In the genomic region with DNA sequence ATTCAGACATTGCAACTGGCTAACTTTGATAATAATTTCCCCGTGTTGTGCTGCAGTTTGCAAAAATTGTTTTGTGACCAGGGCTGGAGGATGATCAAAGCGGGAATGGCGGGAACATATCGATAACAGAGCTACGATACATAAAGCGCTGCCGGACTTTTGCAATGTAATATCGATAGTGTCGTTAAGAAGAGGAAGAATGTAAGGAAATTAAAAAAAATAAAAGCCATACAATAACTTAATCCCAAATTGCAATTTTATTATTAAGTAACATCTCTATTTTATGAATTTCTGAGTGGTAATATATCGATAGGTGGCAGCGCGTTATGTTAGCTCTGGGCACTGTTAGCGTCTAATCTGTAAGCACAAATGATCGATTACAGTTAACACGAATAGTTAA, we compare ENCODE assay signal across 1 fruit fly cellular context.
TF ChIP-seq lines count a peak whose summit lies in the region.

A gene (minus strand): TSS at position 115 of the 400 bp plus-strand sequence.

TF ChIP-seq in whole organism, embryonic, 481 proteins besides CTCF, POLR2A, EP300 and RAD21 (continued from another document and continues in another):
- TF ChIP-seq zfh2 (GFP tag; optimal IDR thresholded peaks at IDR 0.05; lab: Kevin White, UChicago) (peak; percentile 34), Rfx (GFP tag; IDR thresholded peaks at IDR 0.05; lab: Robert Waterston, UW) (peak; percentile 66), Mad (GFP tag; optimal IDR thresholded peaks at IDR 0.05; lab: Kevin White, UChicago) (peak; percentile 20), ken (GFP tag; IDR thresholded peaks at IDR 0.05; lab: Robert Waterston, UW) (peak; percentile 42; the same call in 1 of the 3 replicates), CG8944 (GFP tag; optimal IDR thresholded peaks at IDR 0.05; lab: Kevin White, UChicago) (peak; percentile 34), CG17328 (GFP tag; IDR thresholded peaks at IDR 0.05; lab: Robert Waterston, UW) (0 out of 2 replicates have a peak, but pooled peaks have one; percentile 4), zen2 (GFP tag; IDR thresholded peaks at IDR 0.05; lab: Robert Waterston, UW; ENCODE audit: partially characterized antibody) (peak; percentile 86; the same call in 2 of the 3 replicates), Myb (GFP tag; optimal IDR thresholded peaks at IDR 0.05; lab: Kevin White, UChicago) (peak; percentile 64), twi (tag; optimal IDR thresholded peaks at IDR 0.05; lab: Kevin White, UChicago) (no peak), trem (tag; optimal IDR thresholded peaks at IDR 0.05; lab: Kevin White, UChicago) (peak; percentile 95), crc (GFP tag; optimal IDR thresholded peaks at IDR 0.05; lab: Kevin White, UChicago) (no peak), mam (GFP tag; optimal IDR thresholded peaks at IDR 0.05; lab: Kevin White, UChicago) (peak; percentile 66), CG11085 (GFP tag; IDR thresholded peaks at IDR 0.05; lab: Robert Waterston, UW) (peak; percentile 23; the same call in 1 of the 2 replicates), CG14050 (GFP tag; IDR thresholded peaks at IDR 0.05; lab: Robert Waterston, UW) (no peak), Elba2 (GFP tag; optimal IDR thresholded peaks at IDR 0.05; lab: Kevin White, UChicago) (peak; percentile 9), Abd-B (GFP tag; optimal IDR thresholded peaks at IDR 0.05; lab: Kevin White, UChicago) (peak; percentile 49), NFAT (GFP tag; IDR thresholded peaks at IDR 0.05; lab: Robert Waterston, UW) (no peak), ind (GFP tag; optimal IDR thresholded peaks at IDR 0.05; lab: Kevin White, UChicago) (peak; percentile 32), tgo (GFP tag; IDR thresholded peaks at IDR 0.05; lab: Robert Waterston, UW) (peak; percentile 39; the same call in 2 of the 3 replicates), CrebB (tag; optimal IDR thresholded peaks at IDR 0.05; lab: Kevin White, UChicago) (no peak), amos (GFP tag; IDR thresholded peaks at IDR 0.05; lab: Robert Waterston, UW; ENCODE audit: partially characterized antibody) (peak; percentile 95), CG11695 (GFP tag; IDR thresholded peaks at IDR 0.05; lab: Robert Waterston, UW) (peak; percentile 27; the same call in 1 of the 3 replicates), Dek (tag; optimal IDR thresholded peaks at IDR 0.05; lab: Kevin White, UChicago) (no peak), CG1603 (tag; optimal IDR thresholded peaks at IDR 0.05; lab: Kevin White, UChicago) (peak; percentile 44), CG2199 (GFP tag; IDR thresholded peaks at IDR 0.05; lab: Robert Waterston, UW) (no peak), CG31441 (GFP tag; IDR thresholded peaks at IDR 0.05; lab: Robert Waterston, UW) (0 out of 2 replicates have a peak, but pooled peaks have one; percentile 16), pnt (GFP tag; optimal IDR thresholded peaks at IDR 0.05; lab: Kevin White, UChicago) (peak; percentile 6), CG17612 (GFP tag; IDR thresholded peaks at IDR 0.05; lab: Robert Waterston, UW) (no peak), hbn (GFP tag; IDR thresholded peaks at IDR 0.05; lab: Robert Waterston, UW; ENCODE audit: partially characterized antibody) (peak; percentile 94), gfzf (GFP tag; optimal IDR thresholded peaks at IDR 0.05; lab: Kevin White, UChicago) (peak; percentile 46), Hmr (GFP tag; optimal IDR thresholded peaks at IDR 0.05; lab: Kevin White, UChicago) (peak; percentile 37), CG17802 (tag; optimal IDR thresholded peaks at IDR 0.05; lab: Kevin White, UChicago) (no peak), Dll (GFP tag; IDR thresholded peaks at IDR 0.05; lab: Robert Waterston, UW; ENCODE audit: partially characterized antibody) (peak; percentile 99), pan (optimal IDR thresholded peaks at IDR 0.05; lab: Kevin White, UChicago) (no peak), pan (GFP tag; optimal IDR thresholded peaks at IDR 0.05 in 1 of 2, IDR thresholded peaks at IDR 0.05 in 1 of 2) (peak in 1 of 2 experiments; percentile 31), az2 (GFP tag; optimal IDR thresholded peaks at IDR 0.05; lab: Kevin White, UChicago) (peak; percentile 5), D (optimal IDR thresholded peaks at IDR 0.05; lab: Kevin White, UChicago) (no peak), D (GFP tag; optimal IDR thresholded peaks at IDR 0.05; lab: Kevin White, UChicago) (no peak), CG11247 (GFP tag; IDR thresholded peaks at IDR 0.05; lab: Robert Waterston, UW) (no peak), Ptx1 (GFP tag; IDR thresholded peaks at IDR 0.05; lab: Robert Waterston, UW) (peak; percentile 61; the same call in 1 of the 2 replicates), CG10147 (GFP tag; optimal IDR thresholded peaks at IDR 0.05; lab: Kevin White, UChicago) (no peak), chif (GFP tag; optimal IDR thresholded peaks at IDR 0.05; lab: Kevin White, UChicago) (peak; percentile 53), dmrt11E (tag; optimal IDR thresholded peaks at IDR 0.05; lab: Kevin White, UChicago) (peak; percentile 36), CG3163 (GFP tag; optimal IDR thresholded peaks at IDR 0.05; lab: Kevin White, UChicago) (peak; percentile 28), Doc3 (GFP tag; IDR thresholded peaks at IDR 0.05; lab: Robert Waterston, UW; ENCODE audit: partially characterized antibody) (peak; percentile 95), vfl (GFP tag; optimal IDR thresholded peaks at IDR 0.05; lab: Kevin White, UChicago) (peak; percentile 26), slou (GFP tag; optimal IDR thresholded peaks at IDR 0.05; lab: Kevin White, UChicago) (peak; percentile 21), Sin3A (optimal IDR thresholded peaks at IDR 0.05; lab: Kevin White, UChicago) (peak; percentile 92), Camta (GFP tag; optimal IDR thresholded peaks at IDR 0.05; lab: Kevin White, UChicago) (peak; percentile 35), phol (tag; optimal IDR thresholded peaks at IDR 0.05; lab: Kevin White, UChicago) (peak; percentile 84), tx (GFP tag; optimal IDR thresholded peaks at IDR 0.05; lab: Kevin White, UChicago) (peak; percentile 7), Optix (GFP tag; IDR thresholded peaks at IDR 0.05; lab: Robert Waterston, UW) (no peak), CG31388 (GFP tag; optimal IDR thresholded peaks at IDR 0.05; lab: Kevin White, UChicago) (peak; percentile 5), kay (GFP tag; optimal IDR thresholded peaks at IDR 0.05; lab: Kevin White, UChicago) (peak; percentile 10), CG10462 (GFP tag; optimal IDR thresholded peaks at IDR 0.05; lab: Kevin White, UChicago) (no peak), lilli (GFP tag; optimal IDR thresholded peaks at IDR 0.05; lab: Kevin White, UChicago) (peak; percentile 80), Dref (GFP tag; IDR thresholded peaks at IDR 0.05; lab: Robert Waterston, UW) (peak; percentile 96), Dbx (GFP tag; IDR thresholded peaks at IDR 0.05; lab: Robert Waterston, UW) (peak; percentile 42; the same call in 1 of the 3 replicates), Taf1 (GFP tag; IDR thresholded peaks at IDR 0.05; lab: Robert Waterston, UW) (0 out of 2 replicates have a peak, but pooled peaks have one; percentile 27), Ets65A (GFP tag; lab: Kevin White, UChicago) (peak; percentile 89), p53 (GFP tag; optimal IDR thresholded peaks at IDR 0.05; lab: Kevin White, UChicago) (peak; percentile 31), sisA (GFP tag; IDR thresholded peaks at IDR 0.05; lab: Robert Waterston, UW) (peak; percentile 72), Trl (optimal IDR thresholded peaks at IDR 0.05; lab: Kevin White, UChicago) (no peak), Trl (GFP tag; optimal IDR thresholded peaks at IDR 0.05; lab: Kevin White, UChicago) (peak; percentile 19), Mes4 (GFP tag; optimal IDR thresholded peaks at IDR 0.05; lab: Kevin White, UChicago) (no peak), Xrp1 (GFP tag; IDR thresholded peaks at IDR 0.05; lab: Robert Waterston, UW) (peak; percentile 32; the same call in 1 of the 2 replicates), CG13287 (GFP tag; IDR thresholded peaks at IDR 0.05; lab: Robert Waterston, UW; ENCODE audit: partially characterized antibody) (peak; percentile 99), CG12769 (tag; optimal IDR thresholded peaks at IDR 0.05; lab: Kevin White, UChicago) (peak; percentile 65), crp (GFP tag; optimal IDR thresholded peaks at IDR 0.05; lab: Kevin White, UChicago) (peak in 1 of 2 experiments; percentile 33), CG4282 (GFP tag; optimal IDR thresholded peaks at IDR 0.05; lab: Kevin White, UChicago) (peak; percentile 8), CG11093 (GFP tag; IDR thresholded peaks at IDR 0.05; lab: Robert Waterston, UW) (no peak), Opbp (GFP tag; IDR thresholded peaks at IDR 0.05; lab: Robert Waterston, UW; ENCODE audit: partially characterized antibody) (peak; percentile 96), caup (GFP tag; optimal IDR thresholded peaks at IDR 0.05; lab: Kevin White, UChicago; ENCODE audit: severe bottlenecking) (peak; percentile 7), Antp (GFP tag; optimal IDR thresholded peaks at IDR 0.05; lab: Kevin White, UChicago) (peak; percentile 45), CG17385 (GFP tag; optimal IDR thresholded peaks at IDR 0.05; lab: Kevin White, UChicago) (peak; percentile 93), Aef1 (GFP tag; IDR thresholded peaks at IDR 0.05; lab: Robert Waterston, UW) (peak; percentile 31; the same call in 1 of the 3 replicates), CG13123 (GFP tag; optimal IDR thresholded peaks at IDR 0.05; lab: Kevin White, UChicago) (peak; percentile 1), CG2120 (GFP tag; optimal IDR thresholded peaks at IDR 0.05; lab: Kevin White, UChicago) (peak; percentile 79), al (GFP tag; IDR thresholded peaks at IDR 0.05; lab: Robert Waterston, UW) (peak; percentile 58), Lhr (GFP tag; optimal IDR thresholded peaks at IDR 0.05; lab: Kevin White, UChicago) (peak; percentile 40), CG31224 (GFP tag; IDR thresholded peaks at IDR 0.05; lab: Robert Waterston, UW) (peak; percentile 27; the same call in 1 of the 2 replicates), CG8924 (tag; optimal IDR thresholded peaks at IDR 0.05; lab: Kevin White, UChicago) (peak; percentile 12), CG10267 (tag; optimal IDR thresholded peaks at IDR 0.05; lab: Kevin White, UChicago) (peak; percentile 62), Dp (GFP tag; optimal IDR thresholded peaks at IDR 0.05; lab: Kevin White, UChicago) (peak; percentile 95), sim (GFP tag; IDR thresholded peaks at IDR 0.05; lab: Robert Waterston, UW) (no peak), CG16813 (GFP tag; IDR thresholded peaks at IDR 0.05; lab: Robert Waterston, UW; ENCODE audit: partially characterized antibody) (peak; percentile 97), Xbp1 (GFP tag; optimal IDR thresholded peaks at IDR 0.05; lab: Kevin White, UChicago) (peak; percentile 63), inv (GFP tag; IDR thresholded peaks at IDR 0.05; lab: Robert Waterston, UW; ENCODE audit: partially characterized antibody) (peak; percentile 96), bbx (GFP tag; IDR thresholded peaks at IDR 0.05; lab: Robert Waterston, UW; ENCODE audit: partially characterized antibody) (peak; percentile 92), CG9609 (GFP tag; optimal IDR thresholded peaks at IDR 0.05; lab: Kevin White, UChicago) (peak; percentile 37), Sry-δ (GFP tag; optimal IDR thresholded peaks at IDR 0.05; lab: Kevin White, UChicago) (peak; percentile 91), pzg (GFP tag; optimal IDR thresholded peaks at IDR 0.05; lab: Kevin White, UChicago) (peak; percentile 90), CG4617 (GFP tag; optimal IDR thresholded peaks at IDR 0.05; lab: Kevin White, UChicago; ENCODE audit: borderline replicate concordance) (peak; percentile 26), cas (GFP tag; IDR thresholded peaks at IDR 0.05; lab: Robert Waterston, UW) (peak; percentile 44; the same call in 1 of the 2 replicates), CG32772 (GFP tag; IDR thresholded peaks at IDR 0.05; lab: Robert Waterston, UW) (peak; percentile 16; the same call in 1 of the 2 replicates), maf-S (GFP tag; optimal IDR thresholded peaks at IDR 0.05; lab: Kevin White, UChicago) (peak; percentile 6), hkb (optimal IDR thresholded peaks at IDR 0.05; lab: Kevin White, UChicago) (peak; percentile 37), hkb (GFP tag; IDR thresholded peaks at IDR 0.05; lab: Robert Waterston, UW) (no peak), CG7963 (GFP tag; IDR thresholded peaks at IDR 0.05; lab: Robert Waterston, UW; ENCODE audit: partially characterized antibody) (peak; percentile 94), btn (GFP tag; optimal IDR thresholded peaks at IDR 0.05; lab: Kevin White, UChicago) (no peak), Fer1 (GFP tag; optimal IDR thresholded peaks at IDR 0.05; lab: Kevin White, UChicago) (peak; percentile 31), CG18262 (tag; optimal IDR thresholded peaks at IDR 0.05; lab: Kevin White, UChicago) (peak; percentile 12), B-H1 (GFP tag; IDR thresholded peaks at IDR 0.05; lab: Robert Waterston, UW) (peak; percentile 21; the same call in 1 of the 3 replicates), wdn (GFP tag; IDR thresholded peaks at IDR 0.05; lab: Robert Waterston, UW) (no peak), ara (GFP tag; IDR thresholded peaks at IDR 0.05; lab: Robert Waterston, UW) (no peak), HLH4C (GFP tag; IDR thresholded peaks at IDR 0.05; lab: Robert Waterston, UW; ENCODE audit: partially characterized antibody) (peak; percentile 95), CG13424 (tag; optimal IDR thresholded peaks at IDR 0.05; lab: Kevin White, UChicago) (peak; percentile 5), dpn (GFP tag; optimal IDR thresholded peaks at IDR 0.05; lab: Kevin White, UChicago) (peak; percentile 55 to 59), Lim3 (GFP tag; IDR thresholded peaks at IDR 0.05; lab: Robert Waterston, UW) (no peak), sna (GFP tag; IDR thresholded peaks at IDR 0.05; lab: Robert Waterston, UW; ENCODE audit: partially characterized antibody) (peak; percentile 98), peb (GFP tag; IDR thresholded peaks at IDR 0.05; lab: Robert Waterston, UW) (no peak; the same call in 1 of the 2 replicates), Atf-2 (GFP tag; optimal IDR thresholded peaks at IDR 0.05; lab: Kevin White, UChicago) (peak; percentile 18), CG13775 (GFP tag; optimal IDR thresholded peaks at IDR 0.05; lab: Kevin White, UChicago) (peak; percentile 48), E2f2 (GFP tag; IDR thresholded peaks at IDR 0.05; lab: Robert Waterston, UW) (peak; percentile 93), Side (GFP tag; optimal IDR thresholded peaks at IDR 0.05; lab: Kevin White, UChicago) (peak; percentile 52), CG10366 (GFP tag; IDR thresholded peaks at IDR 0.05; lab: Robert Waterston, UW) (peak; percentile 43), CG17186 (GFP tag; optimal IDR thresholded peaks at IDR 0.05; lab: Kevin White, UChicago) (peak; percentile 70), CG14860 (GFP tag; IDR thresholded peaks at IDR 0.05; lab: Robert Waterston, UW; ENCODE audit: partially characterized antibody) (peak; percentile 95), YL-1 (GFP tag; optimal IDR thresholded peaks at IDR 0.05; lab: Kevin White, UChicago) (peak; percentile 49), Bteb2 (GFP tag; optimal IDR thresholded peaks at IDR 0.05; lab: Kevin White, UChicago) (peak; percentile 16), MBD-R2 (GFP tag; IDR thresholded peaks at IDR 0.05; lab: Robert Waterston, UW) (peak; percentile 73)
